Fruit fly (Drosophila melanogaster): Measurements from ENCODE around the gene Ptip.

Gene Ptip

DNA sequence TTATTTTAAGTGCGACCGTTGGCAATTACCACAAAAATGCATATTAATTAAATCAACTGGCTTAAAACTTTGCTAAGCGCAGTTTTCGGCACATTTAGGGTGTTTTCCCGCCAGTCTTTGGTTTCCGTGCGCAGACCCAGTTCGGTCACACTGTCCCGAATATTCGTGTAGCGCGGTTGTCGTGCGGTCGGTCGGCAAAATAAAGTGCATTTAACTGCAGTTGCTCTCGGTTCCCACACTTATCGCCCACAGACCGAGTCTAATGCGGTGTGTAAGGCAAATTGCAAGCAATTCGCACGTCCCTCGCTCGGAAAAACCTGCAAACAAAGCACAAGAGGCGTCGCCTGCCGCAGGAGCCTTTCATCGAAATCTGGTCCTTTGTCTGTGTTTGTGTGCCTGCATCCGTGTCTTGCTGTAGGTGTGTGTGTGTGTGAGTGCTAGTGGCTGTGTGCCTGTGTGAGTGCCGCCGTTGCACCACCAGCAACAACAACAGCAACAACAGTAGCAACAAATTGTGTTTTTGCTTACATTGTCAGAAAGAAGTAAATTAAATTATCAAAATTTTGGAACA is 24.2 kb upstream of the Ptip start, which contains the start of the genes CG13484 and Frl (continued):
- peak; percentile 56 for TF ChIP-seq trem (tag; optimal IDR thresholded peaks at IDR 0.05)
- peak; percentile 25 for TF ChIP-seq CG2678 (tag; optimal IDR thresholded peaks at IDR 0.05)
- no peak for TF ChIP-seq CG11723 (GFP tag; optimal IDR thresholded peaks at IDR 0.05)
- peak; percentile 43 for TF ChIP-seq CG2712 (tag; optimal IDR thresholded peaks at IDR 0.05)
- no peak for TF ChIP-seq Hr78 (GFP tag; optimal IDR thresholded peaks at IDR 0.05)
- TF ChIP-seq CG18764 (GFP tag; optimal IDR thresholded peaks at IDR 0.05): no peak
- TF ChIP-seq CG11085 (GFP tag; IDR thresholded peaks at IDR 0.05): no peak
- TF ChIP-seq Dip2 (GFP tag; IDR thresholded peaks at IDR 0.05): no peak
- TF ChIP-seq dati (GFP tag; IDR thresholded peaks at IDR 0.05): no peak
- TF ChIP-seq CG7987 (GFP tag; optimal IDR thresholded peaks at IDR 0.05): peak; percentile 46
- TF ChIP-seq bowl (GFP tag; IDR thresholded peaks at IDR 0.05): peak; percentile 32; the same call in 1 of the 2 replicates
- TF ChIP-seq Lhr (GFP tag; optimal IDR thresholded peaks at IDR 0.05): peak; percentile 96
- no peak for TF ChIP-seq aop (GFP tag; IDR thresholded peaks at IDR 0.05)
- no peak for TF ChIP-seq CG13296 (GFP tag; optimal IDR thresholded peaks at IDR 0.05)
- TF ChIP-seq Atf3 (GFP tag; optimal IDR thresholded peaks at IDR 0.05): no peak
- no peak for TF ChIP-seq Aef1 (GFP tag; IDR thresholded peaks at IDR 0.05)
- TF ChIP-seq CG12942 (GFP tag; optimal IDR thresholded peaks at IDR 0.05): peak; percentile 16
- no peak for TF ChIP-seq tio (GFP tag; optimal IDR thresholded peaks at IDR 0.05)
- no peak for TF ChIP-seq CG14667 (GFP tag; IDR thresholded peaks at IDR 0.05)
- peak; percentile 89 for TF ChIP-seq CG12659 (GFP tag; optimal IDR thresholded peaks at IDR 0.05)
- peak; percentile 35 for TF ChIP-seq CG11398 (GFP tag; optimal IDR thresholded peaks at IDR 0.05)
- peak; percentile 1 for TF ChIP-seq CG4424 (GFP tag; optimal IDR thresholded peaks at IDR 0.05)
- peak; percentile 51; the same call in 2 of the 3 replicates for TF ChIP-seq row (GFP tag; IDR thresholded peaks at IDR 0.05)
- no peak for TF ChIP-seq Dfd (GFP tag; optimal IDR thresholded peaks at IDR 0.05)
- no peak for TF ChIP-seq CG6765 (GFP tag; optimal IDR thresholded peaks at IDR 0.05)
- TF ChIP-seq CG11696 (GFP tag; IDR thresholded peaks at IDR 0.05): no peak
- TF ChIP-seq CG17912 (GFP tag; optimal IDR thresholded peaks at IDR 0.05): no peak
- no peak for TF ChIP-seq lola (GFP tag; optimal IDR thresholded peaks at IDR 0.05)
- no peak for TF ChIP-seq lov (optimal IDR thresholded peaks at IDR 0.05)
- TF ChIP-seq lov (GFP tag; IDR thresholded peaks at IDR 0.05): no peak
- TF ChIP-seq peb (GFP tag; IDR thresholded peaks at IDR 0.05): no peak; the same call in 1 of the 2 replicates
- TF ChIP-seq CG2199 (GFP tag; IDR thresholded peaks at IDR 0.05): no peak
- TF ChIP-seq toy (GFP tag; IDR thresholded peaks at IDR 0.05): no peak
- peak; percentile 53; the same call in 1 of the 3 replicates for TF ChIP-seq sr (GFP tag; IDR thresholded peaks at IDR 0.05)
- TF ChIP-seq D (optimal IDR thresholded peaks at IDR 0.05): peak; percentile 98
- no peak for TF ChIP-seq D (GFP tag; optimal IDR thresholded peaks at IDR 0.05)
- TF ChIP-seq Vsx1 (GFP tag; optimal IDR thresholded peaks at IDR 0.05): no peak
- peak in 1 of 2 experiments; percentile 46 for TF ChIP-seq tll (GFP tag; optimal IDR thresholded peaks at IDR 0.05)
- no peak for TF ChIP-seq corto (GFP tag; optimal IDR thresholded peaks at IDR 0.05)
- no peak for TF ChIP-seq dan (GFP tag; IDR thresholded peaks at IDR 0.05)
- TF ChIP-seq shn (GFP tag; optimal IDR thresholded peaks at IDR 0.05): no peak
- no peak for TF ChIP-seq ERR (GFP tag; optimal IDR thresholded peaks at IDR 0.05)
- TF ChIP-seq Xbp1 (GFP tag; optimal IDR thresholded peaks at IDR 0.05): peak; percentile 23
- TF ChIP-seq amos (GFP tag; IDR thresholded peaks at IDR 0.05; ENCODE audit: partially characterized antibody): peak; percentile 58; the same call in 1 of the 2 replicates
- TF ChIP-seq lbe (GFP tag; optimal IDR thresholded peaks at IDR 0.05): no peak
- peak; percentile 55 for TF ChIP-seq BEAF-32 (GFP tag; optimal IDR thresholded peaks at IDR 0.05)
- peak; percentile 9 for TF ChIP-seq hkb (optimal IDR thresholded peaks at IDR 0.05)
- peak; percentile 21; the same call in 1 of the 2 replicates for TF ChIP-seq hkb (GFP tag; IDR thresholded peaks at IDR 0.05)
- TF ChIP-seq GATAe (GFP tag; conservative IDR thresholded peaks at IDR 0.05): no peak
- TF ChIP-seq pros (GFP tag; optimal IDR thresholded peaks at IDR 0.05): peak; percentile 4
- TF ChIP-seq Ets97D (GFP tag; optimal IDR thresholded peaks at IDR 0.05): peak; percentile 82
